Worm (Caenorhabditis elegans) whole organism, L3 larva: Measurements from ENCODE around the gene F13E6.1.

Experiments
- fkh-10 ChIP-seq: sonication (generic microtip); optimal IDR thresholded peaks from 2 replicates; lab custom pipeline; 2017; ENCODE audit warnings: missing biosample characterization, missing genetic modification reagents, missing genetic modification characterization
- nhr-77 ChIP-seq: fragments of 150-350 bp; optimal IDR thresholded peaks from 2 replicates; lab custom pipeline; 2014; ENCODE audit warnings: missing biosample characterization, missing genetic modification characterization

- no peak for TF ChIP-seq fkh-10 (GFP tag; lab: Kevin White, UChicago)
- no peak for TF ChIP-seq nhr-77
These were observed 1.3 kb upstream of the F13E6.1 start for ce11 chrX:10678081-10678736.
